Worm (Caenorhabditis elegans) whole organism, mixed stage, embryonic: ENCODE data around the gene Y39A1A.10.

Source experiments
- bed-3 ChIP-seq: fragments of 200-800 bp; sonication (Bioruptor generic); optimal IDR thresholded peaks from 3 replicates; lab custom pipeline; 2018; ENCODE audit warnings: mild to moderate bottlenecking, missing genetic modification characterization, moderate library complexity, missing compliant biosample characterization
- blmp-1 ChIP-seq: fragments of 150-350 bp; optimal IDR thresholded peaks from 2 replicates; lab custom pipeline; 2014; ENCODE audit warnings: missing biosample characterization, missing genetic modification characterization
- ceh-39 ChIP-seq: fragments of 150-350 bp; optimal IDR thresholded peaks from 2 replicates; lab custom pipeline; 2014; ENCODE audit warnings: missing biosample characterization, missing genetic modification characterization
- ceh-43 ChIP-seq: fragments of 200-800 bp; sonication (Bioruptor generic); optimal IDR thresholded peaks from 2 replicates; lab custom pipeline; 2018; ENCODE audit warnings: mild to moderate bottlenecking, missing genetic modification characterization, moderate library complexity, missing compliant biosample characterization
- ceh-83 ChIP-seq: fragments of 200-800 bp; sonication (Bioruptor generic); optimal IDR thresholded peaks from 2 replicates; lab custom pipeline; 2018; ENCODE audit warnings: mild to moderate bottlenecking, missing genetic modification characterization, missing compliant biosample characterization
- ces-1 ChIP-seq: fragments of 150-350 bp; optimal IDR thresholded peaks from 2 replicates; lab custom pipeline; 2014; ENCODE audit warnings: missing biosample characterization, missing genetic modification reagents, missing genetic modification characterization
- cnd-1 ChIP-seq: fragments of 200-800 bp; sonication (Bioruptor generic); optimal IDR thresholded peaks from 2 replicates; lab custom pipeline; 2018; ENCODE audit warnings: mild to moderate bottlenecking, missing genetic modification characterization, missing compliant biosample characterization
- drap-1 ChIP-seq: fragments of 200-800 bp; sonication (Bioruptor generic); optimal IDR thresholded peaks from 3 replicates; lab custom pipeline; 2018; ENCODE audit warnings: mild to moderate bottlenecking, missing genetic modification characterization, missing compliant biosample characterization
- elt-1 ChIP-seq: sonication (generic microtip); optimal IDR thresholded peaks from 2 replicates; lab custom pipeline; 2017; ENCODE audit warnings: missing genetic modification characterization, mild to moderate bottlenecking, missing compliant biosample characterization, antibody characterized with exemption, moderate library complexity, borderline replicate concordance; ENCODE audit not compliant: insufficient read depth
- elt-3 ChIP-seq: fragments of 150-350 bp; optimal IDR thresholded peaks from 2 replicates; lab custom pipeline; 2014; ENCODE audit warnings: missing biosample characterization, missing genetic modification characterization
- flh-1 ChIP-seq: fragments of 200-800 bp; sonication (Bioruptor generic); optimal IDR thresholded peaks from 2 replicates; lab custom pipeline; 2018; ENCODE audit warnings: mild to moderate bottlenecking, missing genetic modification characterization, moderate library complexity, missing compliant biosample characterization
- ham-2 ChIP-seq: fragments of 200-800 bp; sonication (Bioruptor generic); optimal IDR thresholded peaks from 2 replicates; lab custom pipeline; 2018; ENCODE audit warnings: mild to moderate bottlenecking, missing genetic modification characterization, missing compliant biosample characterization
- hlh-1 ChIP-seq: fragments of 150-350 bp; optimal IDR thresholded peaks from 2 replicates; lab custom pipeline; 2014; ENCODE audit warnings: missing biosample characterization, missing genetic modification reagents, missing genetic modification characterization
- lin-13 ChIP-seq: fragments of 150-350 bp; optimal IDR thresholded peaks from 2 replicates; lab custom pipeline; 2014; ENCODE audit warnings: missing biosample characterization, missing genetic modification characterization
- lin-32 ChIP-seq: fragments of 200-800 bp; sonication (Bioruptor generic); optimal IDR thresholded peaks from 2 replicates; lab custom pipeline; 2018; ENCODE audit warnings: mild to moderate bottlenecking, missing genetic modification characterization, missing compliant biosample characterization
- lsy-2 ChIP-seq: fragments of 150-350 bp; optimal IDR thresholded peaks from 2 replicates; lab custom pipeline; 2014; ENCODE audit warnings: missing biosample characterization, missing genetic modification characterization
- mab-5 ChIP-seq: fragments of 150-350 bp; optimal IDR thresholded peaks from 2 replicates; lab custom pipeline; 2014; ENCODE audit warnings: missing biosample characterization, missing genetic modification characterization
- mep-1 ChIP-seq: fragments of 150-350 bp; optimal IDR thresholded peaks from 2 replicates; lab custom pipeline; 2017; ENCODE audit warnings: missing biosample characterization, missing genetic modification reagents, missing genetic modification characterization, inconsistent platforms
- mls-2 ChIP-seq: sonication (generic microtip); optimal IDR thresholded peaks from 2 replicates; lab custom pipeline; 2016; ENCODE audit warnings: mild to moderate bottlenecking, missing genetic modification characterization, moderate library complexity, missing compliant biosample characterization
- nhr-12 ChIP-seq: fragments of 150-350 bp; optimal IDR thresholded peaks from 2 replicates; lab custom pipeline; 2014; ENCODE audit warnings: missing biosample characterization, missing genetic modification characterization
- nhr-2 ChIP-seq: fragments of 150-350 bp; optimal IDR thresholded peaks from 2 replicates; lab custom pipeline; 2014; ENCODE audit warnings: missing biosample characterization, missing genetic modification characterization
- nhr-237 ChIP-seq: fragments of 150-350 bp; optimal IDR thresholded peaks from 2 replicates; lab custom pipeline; 2014; ENCODE audit warnings: missing biosample characterization, missing genetic modification characterization
- nhr-28 ChIP-seq: fragments of 150-350 bp; optimal IDR thresholded peaks from 2 replicates; lab custom pipeline; 2014; ENCODE audit warnings: missing biosample characterization, missing genetic modification characterization
- pha-4 ChIP-seq: fragments of 150-350 bp; optimal IDR thresholded peaks from 2 replicates; lab custom pipeline; 2018; ENCODE audit warnings: missing biosample characterization, missing genetic modification reagents, missing genetic modification characterization
- sem-2 ChIP-seq: fragments of 200-800 bp; sonication (Bioruptor generic); optimal IDR thresholded peaks from 2 replicates; lab custom pipeline; 2018; ENCODE audit warnings: mild to moderate bottlenecking, missing genetic modification characterization, missing compliant biosample characterization
- snpc-4 ChIP-seq: fragments of 150-350 bp; optimal IDR thresholded peaks from 2 replicates; lab custom pipeline; 2014; ENCODE audit warnings: missing biosample characterization, missing genetic modification characterization
- sptf-1 ChIP-seq: sonication (generic microtip); optimal IDR thresholded peaks from 2 replicates; lab custom pipeline; 2017; ENCODE audit warnings: mild to moderate bottlenecking, missing genetic modification characterization, moderate library complexity, missing compliant biosample characterization
- tbx-8 ChIP-seq: fragments of 200-800 bp; sonication (Bioruptor generic); optimal IDR thresholded peaks from 2 replicates; lab custom pipeline; 2018; ENCODE audit warnings: mild to moderate bottlenecking, missing genetic modification characterization, moderate library complexity, missing compliant biosample characterization
- unc-39 ChIP-seq: fragments of 150-350 bp; optimal IDR thresholded peaks from 2 replicates; lab custom pipeline; 2014; ENCODE audit warnings: missing biosample characterization, missing genetic modification characterization
- unc-62 ChIP-seq: fragments of 150-350 bp; optimal IDR thresholded peaks from 2 replicates; lab custom pipeline; 2014; ENCODE audit warnings: missing biosample characterization, missing genetic modification reagents, missing genetic modification characterization
- zip-8 ChIP-seq: fragments of 150-350 bp; optimal IDR thresholded peaks from 2 replicates; lab custom pipeline; 2014; ENCODE audit warnings: missing biosample characterization, missing genetic modification characterization
- ztf-11 ChIP-seq: fragments of 150-350 bp; optimal IDR thresholded peaks from 2 replicates; lab custom pipeline; 2014; ENCODE audit warnings: missing biosample characterization, missing genetic modification characterization

Gene Y39A1A.10

DNA sequence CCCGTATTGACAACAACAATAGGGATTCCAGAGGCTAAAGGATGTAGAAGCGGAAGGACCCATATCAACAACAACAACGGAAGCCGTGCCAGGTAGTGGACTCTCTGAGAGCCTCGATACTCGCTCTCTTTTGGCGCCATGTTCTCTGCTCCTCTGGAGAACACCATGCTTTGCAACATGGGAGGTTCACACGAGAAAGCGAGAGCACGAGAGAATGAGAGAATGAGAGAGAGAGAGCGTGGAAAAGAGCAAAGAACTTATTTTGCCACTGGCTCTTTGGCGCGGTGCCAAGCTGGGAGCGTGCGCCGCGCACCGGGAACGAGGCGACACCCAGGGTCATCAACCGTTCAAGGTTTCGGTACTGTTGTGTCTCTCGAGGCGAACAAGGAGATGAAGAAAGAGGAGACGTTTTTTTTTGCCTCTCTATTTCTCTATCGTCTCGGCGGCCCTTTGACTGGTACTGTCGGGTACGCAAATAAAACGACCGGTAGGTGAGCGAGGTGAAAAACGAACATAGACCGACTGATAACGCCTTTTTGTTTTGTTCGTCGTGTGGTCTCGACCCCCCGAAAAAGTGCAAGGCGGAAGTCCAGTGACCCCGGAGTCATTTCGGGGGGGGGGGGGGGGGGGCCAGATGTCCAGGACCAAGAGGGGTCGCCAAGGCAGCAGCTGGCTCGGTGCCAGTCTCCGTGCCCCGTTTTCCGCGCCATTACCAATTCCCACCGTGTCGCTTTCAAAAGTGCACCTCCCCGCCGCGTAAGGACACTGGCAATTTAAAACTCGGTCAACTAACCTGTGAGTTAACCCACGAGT, at the start of gene Y39A1A.10:
Gene Y39A1A.10, plus strand, starts transcription at position 139 of the 813 bp plus-strand sequence.
- TF ChIP-seq unc-39 (no peak), elt-1 (tag; lab: Kevin White, UChicago) (no peak), sptf-1 (tag; lab: Kevin White, UChicago) (peak; percentile 25), nhr-28 (no peak), nhr-237 (no peak), bed-3 (GFP tag; lab: Kevin White, UChicago) (no peak), ztf-11 (no peak), unc-62 (GFP tag; lab: Kevin White, UChicago) (no peak), ceh-43 (GFP tag; lab: Kevin White, UChicago) (no peak), lsy-2 (no peak), ham-2 (GFP tag; lab: Kevin White, UChicago) (no peak), blmp-1 (tag; lab: Kevin White, UChicago) (no peak), mls-2 (peak; percentile 25), cnd-1 (no peak)

DNA sequence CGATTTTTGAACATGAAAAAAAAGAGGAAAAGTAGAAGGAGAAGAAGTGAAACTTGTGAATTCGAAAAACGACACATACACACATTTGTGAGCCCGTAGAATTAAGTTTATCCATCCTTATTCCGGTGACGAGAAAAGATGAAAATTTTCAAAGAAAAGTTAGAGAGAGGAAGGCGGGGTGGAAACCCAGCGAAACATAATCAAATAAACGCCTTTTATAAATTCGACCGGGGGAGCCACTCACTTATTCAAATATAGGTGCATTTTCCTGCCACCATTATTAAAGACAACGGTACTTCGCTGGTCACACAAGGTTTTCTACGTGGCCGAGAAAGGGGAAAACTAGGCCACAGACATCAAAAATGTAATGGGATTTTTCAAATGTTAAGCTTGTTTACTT, 49.0 kb upstream of the Y39A1A.10 start:
- TF ChIP-seq ceh-43 (GFP tag; lab: Kevin White, UChicago): no peak
- peak; percentile 87 for TF ChIP-seq ces-1

ce11 chrIII:10586243-10586642, 46.3 kb upstream of the Y39A1A.10 start, which contains the start of gene Y45F3A.5:
TSS of gene Y45F3A.5 (minus strand) at chrIII:10586343.
- TF ChIP-seq snpc-4 (no peak), flh-1 (GFP tag; lab: Kevin White, UChicago) (no peak), sem-2 (GFP tag; lab: Kevin White, UChicago) (no peak), zip-8 (tag; lab: Kevin White, UChicago) (no peak), ham-2 (GFP tag; lab: Kevin White, UChicago) (no peak), hlh-1 (no peak), unc-39 (no peak), ceh-39 (tag; lab: Kevin White, UChicago) (no peak), bed-3 (GFP tag; lab: Kevin White, UChicago) (no peak), tbx-8 (GFP tag; lab: Kevin White, UChicago) (no peak)
- TF ChIP-seq, all 35 proteins: peak for 0

DNA sequence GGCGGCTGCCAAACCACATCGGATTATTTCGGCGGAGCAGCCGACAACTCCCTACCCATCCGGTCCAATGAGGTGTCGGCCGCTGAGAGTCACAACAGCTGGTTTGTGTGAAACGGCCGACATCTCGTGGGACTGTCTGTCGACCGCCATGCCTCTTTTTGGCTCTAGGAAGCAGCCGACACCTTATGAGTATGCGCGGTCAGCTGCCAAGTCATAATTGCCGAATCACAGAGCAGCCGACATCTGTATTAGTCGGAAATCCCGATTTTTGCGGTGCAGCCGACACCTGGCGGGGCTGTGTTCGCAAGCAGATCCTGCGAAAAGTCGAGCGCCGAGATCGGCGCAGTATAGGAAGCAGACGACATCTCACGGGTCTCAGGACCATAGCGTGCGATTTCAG, 40.5 kb upstream of the Y39A1A.10 start:
- TF ChIP-seq lsy-2 (no peak), ceh-83 (GFP tag; lab: Kevin White, UChicago) (peak; percentile 7), bed-3 (GFP tag; lab: Kevin White, UChicago) (no peak), sem-2 (GFP tag; lab: Kevin White, UChicago) (no peak), ceh-43 (GFP tag; lab: Kevin White, UChicago) (no peak)

DNA sequence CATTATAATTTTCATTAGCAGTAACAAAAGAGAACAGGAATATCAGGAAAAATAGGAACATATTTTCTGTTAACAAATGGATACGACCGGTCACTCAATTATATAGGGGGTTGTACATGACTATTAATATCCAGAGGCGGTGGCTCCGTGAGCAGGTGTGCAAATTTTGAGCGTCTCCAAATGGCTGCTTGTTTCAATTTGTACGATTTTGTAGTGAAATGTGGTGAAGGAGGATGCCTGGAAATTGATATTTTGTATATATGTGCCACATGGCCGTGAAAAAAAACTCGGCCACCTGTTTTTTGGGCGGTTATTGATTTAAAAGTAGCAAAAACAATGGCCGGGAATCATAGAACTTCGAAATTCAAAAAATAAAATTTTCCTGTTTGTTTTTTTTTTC, 39.8 kb upstream of the Y39A1A.10 start, which contains the start of gene Y45F3A.8:
Gene Y45F3A.8, minus strand, starts transcription at position 101 of the 400 bp plus-strand sequence.
- TF ChIP-seq pha-4 (tag; lab: Kevin White, UChicago): no peak
- TF ChIP-seq hlh-1: no peak
- no peak for TF ChIP-seq ceh-43 (GFP tag; lab: Kevin White, UChicago)
- no peak for TF ChIP-seq lin-13 (tag; lab: Kevin White, UChicago)
- TF ChIP-seq mep-1 (tag; lab: Kevin White, UChicago): no peak
- no peak for TF ChIP-seq lsy-2
- no peak for TF ChIP-seq nhr-2 (tag; lab: Kevin White, UChicago)
- TF ChIP-seq mab-5 (tag; lab: Kevin White, UChicago): no peak
- no peak for TF ChIP-seq flh-1 (GFP tag; lab: Kevin White, UChicago)
- no peak for TF ChIP-seq nhr-12 (tag; lab: Kevin White, UChicago)
- no peak for TF ChIP-seq elt-1 (tag; lab: Kevin White, UChicago)
- TF ChIP-seq nhr-237: no peak
- no peak for TF ChIP-seq lin-32 (GFP tag; lab: Kevin White, UChicago)
- TF ChIP-seq sptf-1 (tag; lab: Kevin White, UChicago): no peak
- no peak for TF ChIP-seq ham-2 (GFP tag; lab: Kevin White, UChicago)
- no peak for TF ChIP-seq elt-3 (tag; lab: Kevin White, UChicago)
- no peak for TF ChIP-seq drap-1 (GFP tag; lab: Kevin White, UChicago)
- no peak for TF ChIP-seq snpc-4
